Fruit fly (Drosophila melanogaster): ENCODE results near the gene Mhcl.

The Mhcl gene

dm6 chr3R:16049369-16049768 is 49.2 kb downstream of the Mhcl start, which contains the start of the genes IKKbeta and CG5013 (continued):
- TF ChIP-seq Drgx (GFP tag; IDR thresholded peaks at IDR 0.05) = no peak
- peak; percentile 55 for TF ChIP-seq CG33213 (GFP tag; optimal IDR thresholded peaks at IDR 0.05)
- peak; percentile 37 for TF ChIP-seq bab2 (GFP tag; optimal IDR thresholded peaks at IDR 0.05)
- TF ChIP-seq CG31388 (GFP tag; optimal IDR thresholded peaks at IDR 0.05) = no peak
- no peak for TF ChIP-seq CG3407 (GFP tag; optimal IDR thresholded peaks at IDR 0.05)
- peak; percentile 36; the same call in 1 of the 2 replicates for TF ChIP-seq CG32772 (GFP tag; IDR thresholded peaks at IDR 0.05)
- no peak for TF ChIP-seq run (tag; optimal IDR thresholded peaks at IDR 0.05)
- TF ChIP-seq unc-4 (GFP tag; IDR thresholded peaks at IDR 0.05; ENCODE audit: partially characterized antibody) = peak; percentile 80
- peak; percentile 31 for TF ChIP-seq Dp (GFP tag; optimal IDR thresholded peaks at IDR 0.05)
- peak; percentile 60 for TF ChIP-seq CG18764 (GFP tag; optimal IDR thresholded peaks at IDR 0.05)
- TF ChIP-seq PHDP (tag; optimal IDR thresholded peaks at IDR 0.05) = no peak
- TF ChIP-seq CG13424 (tag; optimal IDR thresholded peaks at IDR 0.05) = peak; percentile 59
- no peak for TF ChIP-seq sc (optimal IDR thresholded peaks at IDR 0.05)
- TF ChIP-seq sc (GFP tag; optimal IDR thresholded peaks at IDR 0.05) = no peak
- peak; percentile 55 for TF ChIP-seq CG1792 (GFP tag; optimal IDR thresholded peaks at IDR 0.05)
- TF ChIP-seq CG10147 (GFP tag; optimal IDR thresholded peaks at IDR 0.05) = peak; percentile 50
- TF ChIP-seq CG43689 (GFP tag; IDR thresholded peaks at IDR 0.05) = no peak
- TF ChIP-seq Sox100B (GFP tag; optimal IDR thresholded peaks at IDR 0.05) = no peak
- TF ChIP-seq CG32532 (GFP tag; IDR thresholded peaks at IDR 0.05) = peak; percentile 62
- TF ChIP-seq psq (GFP tag; optimal IDR thresholded peaks at IDR 0.05) = no peak
- no peak for TF ChIP-seq fd3F (GFP tag; optimal IDR thresholded peaks at IDR 0.05)
- TF ChIP-seq abd-A (tag; optimal IDR thresholded peaks at IDR 0.05) = no peak
- TF ChIP-seq Spps (tag; optimal IDR thresholded peaks at IDR 0.05) = no peak
- no peak for TF ChIP-seq Taf1 (GFP tag; IDR thresholded peaks at IDR 0.05)
- no peak for TF ChIP-seq ham (GFP tag; IDR thresholded peaks at IDR 0.05)
- TF ChIP-seq pros (GFP tag; optimal IDR thresholded peaks at IDR 0.05) = no peak
- peak; percentile 58 for TF ChIP-seq CG9215 (GFP tag; IDR thresholded peaks at IDR 0.05)
- peak; percentile 46; the same call in 1 of the 2 replicates for TF ChIP-seq rib (GFP tag; IDR thresholded peaks at IDR 0.05)
- TF ChIP-seq pfk (GFP tag; optimal IDR thresholded peaks at IDR 0.05) = no peak
- TF ChIP-seq CG18476 (GFP tag; optimal IDR thresholded peaks at IDR 0.05) = no peak
- peak; percentile 95 for TF ChIP-seq Ets65A (GFP tag)
- TF ChIP-seq lov (optimal IDR thresholded peaks at IDR 0.05) = no peak
- TF ChIP-seq lov (GFP tag; IDR thresholded peaks at IDR 0.05) = no peak
- TF ChIP-seq CG14667 (GFP tag; IDR thresholded peaks at IDR 0.05) = no peak
- TF ChIP-seq CHES-1-like (GFP tag; optimal IDR thresholded peaks at IDR 0.05) = peak; percentile 90
- TF ChIP-seq odd (GFP tag; optimal IDR thresholded peaks at IDR 0.05) = no peak
- TF ChIP-seq CG32767 (GFP tag; IDR thresholded peaks at IDR 0.05) = 0 out of 2 replicates have a peak, but pooled peaks have one; percentile 20
- peak; percentile 4 for TF ChIP-seq kay (GFP tag; optimal IDR thresholded peaks at IDR 0.05)
- TF ChIP-seq CG11560 (tag; IDR thresholded peaks at IDR 0.05) = peak; percentile 95
- TF ChIP-seq HHEX (GFP tag; optimal IDR thresholded peaks at IDR 0.05) = peak; percentile 36
- peak; percentile 65 for TF ChIP-seq CG13624 (GFP tag; optimal IDR thresholded peaks at IDR 0.05)
- no peak for TF ChIP-seq nau (GFP tag; optimal IDR thresholded peaks at IDR 0.05)
- peak; percentile 80 for TF ChIP-seq hb (GFP tag; IDR thresholded peaks at IDR 0.05; ENCODE audit: partially characterized antibody)
- TF ChIP-seq az2 (GFP tag; optimal IDR thresholded peaks at IDR 0.05) = peak; percentile 26
- TF ChIP-seq CG9437 (GFP tag; optimal IDR thresholded peaks at IDR 0.05) = no peak
- no peak for TF ChIP-seq onecut (GFP tag; IDR thresholded peaks at IDR 0.05)
- peak; percentile 83 for TF ChIP-seq nmo (GFP tag; optimal IDR thresholded peaks at IDR 0.05)
- TF ChIP-seq gem (tag; optimal IDR thresholded peaks at IDR 0.05) = no peak
- TF ChIP-seq scrt (GFP tag; optimal IDR thresholded peaks at IDR 0.05) = peak; percentile 73
- TF ChIP-seq cas (GFP tag; IDR thresholded peaks at IDR 0.05) = no peak
- TF ChIP-seq CG17829 (tag; optimal IDR thresholded peaks at IDR 0.05) = peak; percentile 59
- no peak for TF ChIP-seq MTF-1 (GFP tag; optimal IDR thresholded peaks at IDR 0.05; ENCODE audit: borderline replicate concordance)
